Fruit fly (Drosophila melanogaster) whole organism, embryonic: ENCODE data around the gene beta4GalT7.

Experiments
- CG12219 ChIP-seq: fragments of 200-800 bp; sonication (Bioruptor generic); optimal IDR thresholded peaks from 3 replicates; lab custom pipeline; 2018; ENCODE audit warnings: missing biosample characterization, mild to moderate bottlenecking, missing genetic modification characterization
- CG1792 ChIP-seq: fragments of 200-800 bp; sonication (Bioruptor generic); optimal IDR thresholded peaks from 2 replicates; lab custom pipeline; 2016; ENCODE audit warnings: missing biosample characterization, missing genetic modification characterization
- CG2202 ChIP-seq: fragments of 200-800 bp; sonication (Bioruptor generic); optimal IDR thresholded peaks from 2 replicates; lab custom pipeline; 2018; ENCODE audit warnings: missing biosample characterization, mild to moderate bottlenecking, missing genetic modification characterization
- dpn ChIP-seq, 2 experiments: fragments of 200-800 bp; sonication (Bioruptor generic); optimal IDR thresholded peaks; 3 replicates each; lab custom pipeline; 2016; ENCODE audit warnings: missing biosample characterization in 2 of 2, missing genetic modification characterization in 2 of 2
- fd64A ChIP-seq: fragments of 200-800 bp; sonication (Bioruptor generic); optimal IDR thresholded peaks from 3 replicates; lab custom pipeline; 2018; ENCODE audit warnings: missing biosample characterization, mild to moderate bottlenecking, missing genetic modification characterization
- gfzf ChIP-seq: fragments of 200-800 bp; sonication (Bioruptor generic); optimal IDR thresholded peaks from 2 replicates; lab custom pipeline; 2016; ENCODE audit warnings: missing biosample characterization, mild to moderate bottlenecking, missing genetic modification characterization, moderate library complexity
- slou ChIP-seq: fragments of 200-800 bp; sonication (Bioruptor generic); optimal IDR thresholded peaks from 3 replicates; lab custom pipeline; 2016; ENCODE audit warnings: missing biosample characterization, missing genetic modification characterization
- tna ChIP-seq: fragments of 200-800 bp; sonication (Bioruptor generic); IDR thresholded peaks from 2 replicates; pipeline ENCODE4 v1.3.6; 2022; ENCODE audit warnings: missing biosample characterization, missing genetic modification characterization; ENCODE audit not compliant: partially characterized antibody
- wdn ChIP-seq: fragments of 200-800 bp; sonication (Bioruptor generic); IDR thresholded peaks from 2 replicates; pipeline ENCODE4 v1.3.6; 2022; ENCODE audit warnings: missing biosample characterization, missing genetic modification characterization

DNA sequence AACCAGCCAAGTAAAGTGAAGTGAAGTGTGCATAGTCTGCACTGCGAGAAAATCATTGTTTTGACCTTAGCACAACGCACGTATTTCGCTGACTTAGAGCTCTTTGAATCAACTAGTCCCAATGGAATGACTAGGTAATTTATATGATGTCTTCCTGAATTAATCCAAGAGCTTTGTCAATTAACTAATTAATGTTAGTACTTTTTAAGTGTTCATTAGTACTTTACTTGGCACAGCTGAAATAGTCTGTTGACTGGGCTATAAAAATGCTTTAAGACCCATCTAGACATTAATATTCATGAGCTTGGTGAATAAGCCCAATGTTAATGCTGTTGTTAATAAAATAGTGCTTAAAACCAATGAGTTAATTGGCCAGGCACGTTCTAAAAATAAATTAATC lies 46.9 kb upstream of the beta4GalT7 start:
- TF ChIP-seq tna (GFP tag; lab: Robert Waterston, UW) = no peak
- TF ChIP-seq fd64A = no peak
- TF ChIP-seq wdn (GFP tag; lab: Robert Waterston, UW) = no peak
- no peak for TF ChIP-seq dpn (GFP tag; optimal IDR thresholded peaks at IDR 0.05; lab: Kevin White, UChicago)
- TF ChIP-seq CG1792 = no peak
- no peak for TF ChIP-seq gfzf
- TF ChIP-seq slou (GFP tag; lab: Kevin White, UChicago) = no peak
- TF ChIP-seq CG2202 = no peak
- no peak for TF ChIP-seq CG12219 (GFP tag; lab: Kevin White, UChicago)
